Worm (Caenorhabditis elegans): ENCODE measurements around the gene F59B10.3.

F59B10.3 gene

ce11 chrII:10558962-10559415 is 48.6 kb downstream of the F59B10.3 start:
- TF ChIP-seq elt-3 (tag; optimal IDR thresholded peaks at IDR 0.05) (no peak), nhr-21 (tag; optimal IDR thresholded peaks at IDR 0.05) (peak; percentile 68), nhr-6 (tag; optimal IDR thresholded peaks at IDR 0.05) (no peak), ztf-1 (GFP tag; conservative IDR thresholded peaks at IDR 0.05) (no peak), nhr-10 (tag; optimal IDR thresholded peaks at IDR 0.05) (no peak), skn-1 (tag; optimal IDR thresholded peaks at IDR 0.05) (no peak), nhr-129 (tag; optimal IDR thresholded peaks at IDR 0.05) (peak; percentile 77), elt-1 (tag; optimal IDR thresholded peaks at IDR 0.05) (no peak), ZK546.5 (tag; optimal IDR thresholded peaks at IDR 0.05) (no peak), lin-11 (tag; optimal IDR thresholded peaks at IDR 0.05) (peak; percentile 16), nhr-77 (tag; optimal IDR thresholded peaks at IDR 0.05) (no peak), sma-3 (GFP tag; optimal IDR thresholded peaks at IDR 0.05) (peak; percentile 59), lsy-2 (tag; optimal IDR thresholded peaks at IDR 0.05) (peak in 1 of 2 experiments; percentile 67), ztf-4 (tag; optimal IDR thresholded peaks at IDR 0.05) (peak; percentile 62), R02D3.7 (tag; optimal IDR thresholded peaks at IDR 0.05) (no peak), snpc-4 (tag; optimal IDR thresholded peaks at IDR 0.05) (peak; percentile 28), C34F6.9 (tag; optimal IDR thresholded peaks at IDR 0.05) (peak; percentile 86), ama-1 (optimal IDR thresholded peaks at IDR 0.05) (peak; percentile 81), nhr-23 (tag; optimal IDR thresholded peaks at IDR 0.05) (no peak), aly-2 (tag; optimal IDR thresholded peaks at IDR 0.05) (no peak), sem-4 (tag; optimal IDR thresholded peaks at IDR 0.05) (peak; percentile 73), egl-27 (tag; optimal IDR thresholded peaks at IDR 0.05) (no peak), mdl-1 (tag; optimal IDR thresholded peaks at IDR 0.05) (peak in 1 of 2 experiments; percentile 7), gmeb-1 (tag; optimal IDR thresholded peaks at IDR 0.05) (peak; percentile 60), lin-39 (tag; optimal IDR thresholded peaks at IDR 0.05) (no peak), sma-9 (GFP tag; optimal IDR thresholded peaks at IDR 0.05) (peak; percentile 73), sma-9 (tag; optimal IDR thresholded peaks at IDR 0.05) (no peak), nhr-12 (tag; optimal IDR thresholded peaks at IDR 0.05) (no peak), blmp-1 (tag; optimal IDR thresholded peaks at IDR 0.05; ENCODE audit: insufficient read depth) (peak; percentile 60), nhr-25 (tag; optimal IDR thresholded peaks at IDR 0.05) (peak; percentile 85), Y55F3AM.14 (GFP tag; optimal IDR thresholded peaks at IDR 0.05) (peak; percentile 53), F13H6.1 (tag; optimal IDR thresholded peaks at IDR 0.05) (peak; percentile 50), mbf-1 (tag; optimal IDR thresholded peaks at IDR 0.05) (no peak), lin-13 (GFP tag; optimal IDR thresholded peaks at IDR 0.05) (peak; percentile 3), mab-5 (tag; optimal IDR thresholded peaks at IDR 0.05) (peak; percentile 41)

- TF ChIP-seq nhr-10 (tag; optimal IDR thresholded peaks at IDR 0.05), result no peak
- TF ChIP-seq nhr-6 (tag; optimal IDR thresholded peaks at IDR 0.05), result peak; percentile 13
- TF ChIP-seq nhr-77 (tag; optimal IDR thresholded peaks at IDR 0.05), result no peak
- no peak for TF ChIP-seq lin-39 (tag; optimal IDR thresholded peaks at IDR 0.05)
- peak; percentile 23 for TF ChIP-seq nhr-21 (tag; optimal IDR thresholded peaks at IDR 0.05)
- TF ChIP-seq elt-3 (tag; optimal IDR thresholded peaks at IDR 0.05), result no peak
- no peak for TF ChIP-seq nhr-12 (tag; optimal IDR thresholded peaks at IDR 0.05)
- no peak for TF ChIP-seq sma-9 (GFP tag; optimal IDR thresholded peaks at IDR 0.05)
- TF ChIP-seq sma-9 (tag; optimal IDR thresholded peaks at IDR 0.05), result no peak
- TF ChIP-seq alr-1 (tag; optimal IDR thresholded peaks at IDR 0.05), result no peak
- TF ChIP-seq ceh-16 (tag; optimal IDR thresholded peaks at IDR 0.05), result no peak
- TF ChIP-seq ZK546.5 (tag; optimal IDR thresholded peaks at IDR 0.05), result no peak
- TF ChIP-seq ztf-4 (tag; optimal IDR thresholded peaks at IDR 0.05), result no peak
- TF ChIP-seq ama-1 (optimal IDR thresholded peaks at IDR 0.05), result peak; percentile 7
- TF ChIP-seq ceh-82 (tag; optimal IDR thresholded peaks at IDR 0.05), result no peak
- no peak for TF ChIP-seq nhr-25 (tag; optimal IDR thresholded peaks at IDR 0.05)
- TF ChIP-seq nhr-237 (tag; optimal IDR thresholded peaks at IDR 0.05), result no peak
- no peak for TF ChIP-seq blmp-1 (tag; optimal IDR thresholded peaks at IDR 0.05; ENCODE audit: insufficient read depth)
- TF ChIP-seq sma-3 (GFP tag; optimal IDR thresholded peaks at IDR 0.05), result no peak
- no peak for TF ChIP-seq egl-27 (tag; optimal IDR thresholded peaks at IDR 0.05)
- no peak for TF ChIP-seq ztf-11 (tag; optimal IDR thresholded peaks at IDR 0.05)
- TF ChIP-seq unc-62 (GFP tag; optimal IDR thresholded peaks at IDR 0.05), result no peak
- peak; percentile 4 for TF ChIP-seq fos-1 (tag; optimal IDR thresholded peaks at IDR 0.05)
- no peak for TF ChIP-seq aly-2 (tag; optimal IDR thresholded peaks at IDR 0.05)
- TF ChIP-seq C34F6.9 (tag; optimal IDR thresholded peaks at IDR 0.05), result no peak
- TF ChIP-seq sem-4 (tag; optimal IDR thresholded peaks at IDR 0.05), result no peak
Observed at ce11 chrII:10559671-10560184, 49.4 kb downstream of the F59B10.3 start.

Data from whole organism, L2 larva.